Fruit fly (Drosophila melanogaster): ENCODE data around the gene ebo.
A peak's percentile ranks its signal among the peaks of the same experiment; 100 is the strongest.

Gene ebo

DNA sequence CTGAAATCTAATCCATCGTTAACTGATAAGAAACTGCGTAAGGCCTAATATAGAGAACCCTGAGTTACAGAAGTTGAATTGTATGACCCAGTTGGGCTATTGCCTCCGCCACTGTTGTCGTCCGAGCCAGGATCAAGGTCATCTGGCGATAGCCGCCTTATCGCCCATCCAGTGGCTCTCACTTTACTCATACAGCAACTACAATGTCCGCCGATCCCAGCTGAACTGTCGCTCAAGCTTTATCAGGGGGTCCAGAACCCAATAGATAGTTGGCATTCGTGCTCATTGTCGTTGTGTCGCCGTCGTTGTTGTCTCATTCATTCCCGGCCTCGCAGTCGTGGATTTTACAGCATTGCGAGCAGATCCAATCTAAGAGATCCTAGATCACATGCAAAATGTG is 32.7 kb upstream of the ebo start, which contains the start of gene arg:
arg (plus strand) TSS at position 319 of the 400 bp plus-strand sequence.
- no peak for TF ChIP-seq Hr78 (GFP tag; optimal IDR thresholded peaks at IDR 0.05)
- TF ChIP-seq OdsH (GFP tag; optimal IDR thresholded peaks at IDR 0.05) = no peak
- TF ChIP-seq Mio (GFP tag; optimal IDR thresholded peaks at IDR 0.05) = no peak
- no peak for TF ChIP-seq CrebA (GFP tag; optimal IDR thresholded peaks at IDR 0.05; ENCODE audit: borderline replicate concordance)
- no peak for TF ChIP-seq tai (GFP tag; optimal IDR thresholded peaks at IDR 0.05)
- no peak for TF ChIP-seq GATAd (GFP tag; optimal IDR thresholded peaks at IDR 0.05)

DNA sequence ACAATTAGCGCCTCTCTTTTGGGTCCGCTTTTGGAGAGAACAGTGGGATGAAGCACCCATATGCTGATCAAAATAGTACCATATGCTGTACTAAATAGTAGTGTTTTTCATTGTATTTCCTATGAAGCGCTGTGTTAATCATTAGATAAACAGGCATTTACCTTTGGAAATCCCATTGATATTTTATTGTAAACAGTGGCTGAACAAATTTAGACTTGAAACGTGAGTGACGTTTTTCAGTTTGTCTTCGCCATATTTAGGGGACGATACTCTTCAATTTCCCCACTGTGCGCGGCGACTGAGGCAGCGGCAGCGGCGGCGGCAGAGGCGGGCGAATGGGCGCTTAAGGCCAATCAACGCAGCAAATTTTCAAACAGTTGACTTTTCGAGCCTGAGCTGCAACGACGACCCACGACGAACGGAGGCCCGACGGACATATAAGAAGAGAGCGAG is 23.2 kb upstream of the ebo start:
- peak in 1 of 2 experiments; percentile 77 for TF ChIP-seq foxo (GFP tag; optimal IDR thresholded peaks at IDR 0.05)
- TF ChIP-seq Abd-B (GFP tag; optimal IDR thresholded peaks at IDR 0.05) = no peak
- TF ChIP-seq Hnf4 (GFP tag; optimal IDR thresholded peaks at IDR 0.05) = peak; percentile 38
- peak; percentile 82 for TF ChIP-seq h (GFP tag; optimal IDR thresholded peaks at IDR 0.05)
- peak; percentile 71 for TF ChIP-seq ey (GFP tag; optimal IDR thresholded peaks at IDR 0.05)
- peak; percentile 80 for TF ChIP-seq HLH106 (tag; optimal IDR thresholded peaks at IDR 0.05)
- TF ChIP-seq GATAd (GFP tag; optimal IDR thresholded peaks at IDR 0.05) = no peak
- TF ChIP-seq Mio (GFP tag; optimal IDR thresholded peaks at IDR 0.05) = no peak
- peak; percentile 58 for TF ChIP-seq OdsH (GFP tag; optimal IDR thresholded peaks at IDR 0.05)
- TF ChIP-seq fru (GFP tag; optimal IDR thresholded peaks at IDR 0.05) = peak; percentile 82
- TF ChIP-seq woc (GFP tag; optimal IDR thresholded peaks at IDR 0.05) = peak; percentile 83
- no peak for TF ChIP-seq sage (GFP tag; optimal IDR thresholded peaks at IDR 0.05)
- peak; percentile 46 for TF ChIP-seq CG9705 (GFP tag; optimal IDR thresholded peaks at IDR 0.05)
- TF ChIP-seq Hr78 (GFP tag; optimal IDR thresholded peaks at IDR 0.05) = no peak
- TF ChIP-seq Dif (GFP tag; optimal IDR thresholded peaks at IDR 0.05; ENCODE audit: partially characterized antibody) = no peak
- peak; percentile 73 for TF ChIP-seq br (GFP tag; optimal IDR thresholded peaks at IDR 0.05)
- peak; percentile 58 for TF ChIP-seq sv (GFP tag; optimal IDR thresholded peaks at IDR 0.05)
- TF ChIP-seq CG32264 (GFP tag; optimal IDR thresholded peaks at IDR 0.05) = peak; percentile 9
- TF ChIP-seq dl (GFP tag; optimal IDR thresholded peaks at IDR 0.05; ENCODE audit: insufficient read depth in 1 of 2, partially characterized antibody in 2 of 2) = no peak
- TF ChIP-seq Rel (GFP tag; optimal IDR thresholded peaks at IDR 0.05) = no peak
- TF ChIP-seq Rel (tag; optimal IDR thresholded peaks at IDR 0.05) = peak; percentile 84
- TF ChIP-seq dmrt93B (GFP tag; optimal IDR thresholded peaks at IDR 0.05) = peak; percentile 47
- TF ChIP-seq pan (optimal IDR thresholded peaks at IDR 0.05) = no peak
- no peak for TF ChIP-seq N (GFP tag; optimal IDR thresholded peaks at IDR 0.05)
- no peak for TF ChIP-seq Myc (optimal IDR thresholded peaks at IDR 0.05)
- TF ChIP-seq rgr (GFP tag; optimal IDR thresholded peaks at IDR 0.05) = peak; percentile 60
- TF ChIP-seq CrebA (GFP tag; optimal IDR thresholded peaks at IDR 0.05; ENCODE audit: borderline replicate concordance) = no peak
- TF ChIP-seq Jra (GFP tag; optimal IDR thresholded peaks at IDR 0.05) = peak; percentile 4
- no peak for TF ChIP-seq jim (GFP tag; optimal IDR thresholded peaks at IDR 0.05)
- no peak for TF ChIP-seq dsf (GFP tag; optimal IDR thresholded peaks at IDR 0.05; ENCODE audit: borderline replicate concordance)
- peak; percentile 46 for TF ChIP-seq psq (GFP tag; optimal IDR thresholded peaks at IDR 0.05)
- peak; percentile 77 for TF ChIP-seq Sp1 (GFP tag; optimal IDR thresholded peaks at IDR 0.05)
- TF ChIP-seq tai (GFP tag; optimal IDR thresholded peaks at IDR 0.05) = no peak

DNA sequence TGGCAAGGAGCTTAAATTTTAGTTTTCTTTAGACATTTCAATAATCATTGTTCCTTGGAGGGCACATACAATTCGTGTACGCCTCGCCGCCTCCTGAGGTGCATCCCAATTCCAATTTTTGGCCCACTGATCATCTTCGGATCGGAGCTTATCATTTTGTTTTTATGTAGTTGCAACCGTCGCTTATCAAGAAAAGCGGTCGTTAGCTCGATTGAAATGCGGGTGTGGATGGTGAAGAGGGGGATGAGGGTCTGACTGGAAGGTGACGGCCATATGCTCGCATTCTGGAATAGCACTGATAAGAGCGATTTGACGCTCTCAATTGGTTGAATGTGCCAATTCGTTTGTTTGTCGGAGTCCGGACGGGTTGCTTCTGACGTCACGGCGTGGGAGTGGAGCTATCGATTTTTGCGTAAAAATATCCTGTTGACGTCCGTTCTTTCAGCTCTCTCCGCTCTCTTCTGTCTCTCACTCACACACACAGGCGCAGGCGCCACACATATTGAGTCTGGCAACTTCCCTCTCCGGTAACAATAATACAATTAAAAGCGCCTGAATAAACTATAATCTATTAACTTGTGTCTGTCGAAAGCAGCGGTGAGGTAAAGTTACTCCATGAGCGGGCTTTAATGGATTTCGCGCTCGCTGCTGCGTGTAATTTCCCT is 22.7 kb upstream of the ebo start:
- TF ChIP-seq sage (GFP tag; optimal IDR thresholded peaks at IDR 0.05) (no peak), br (GFP tag; optimal IDR thresholded peaks at IDR 0.05) (no peak), foxo (GFP tag; optimal IDR thresholded peaks at IDR 0.05) (peak in 1 of 2 experiments; percentile 10), Dif (GFP tag; optimal IDR thresholded peaks at IDR 0.05; ENCODE audit: partially characterized antibody) (no peak), HLH106 (tag; optimal IDR thresholded peaks at IDR 0.05) (no peak), Jra (GFP tag; optimal IDR thresholded peaks at IDR 0.05) (no peak), CrebA (GFP tag; optimal IDR thresholded peaks at IDR 0.05; ENCODE audit: borderline replicate concordance) (no peak), lola (GFP tag; optimal IDR thresholded peaks at IDR 0.05) (no peak), ey (GFP tag; optimal IDR thresholded peaks at IDR 0.05) (no peak), dl (GFP tag; optimal IDR thresholded peaks at IDR 0.05; ENCODE audit: insufficient read depth in 1 of 2, partially characterized antibody in 2 of 2) (no peak), fru (GFP tag; optimal IDR thresholded peaks at IDR 0.05) (no peak), jim (GFP tag; optimal IDR thresholded peaks at IDR 0.05) (no peak), Rel (GFP tag; optimal IDR thresholded peaks at IDR 0.05) (no peak), Rel (tag; optimal IDR thresholded peaks at IDR 0.05) (peak; percentile 63), h (GFP tag; optimal IDR thresholded peaks at IDR 0.05) (peak; percentile 36), Hr83 (GFP tag; optimal IDR thresholded peaks at IDR 0.05; ENCODE audit: poor library complexity, severe bottlenecking) (no peak)
